Fruit fly (Drosophila melanogaster) whole organism, wandering third instar larva: ENCODE measurements around the gene cnir.
A peak's percentile ranks its signal among the peaks of the same experiment; 100 is the strongest.

ENCODE experiments used
- CrebA ChIP-seq: fragments of 200-800 bp; sonication (Bioruptor generic); optimal IDR thresholded peaks from 2 replicates; lab custom pipeline; 2016; ENCODE audit warnings: missing biosample characterization, mild to moderate bottlenecking, missing genetic modification characterization, borderline replicate concordance
- Dfd ChIP-seq: fragments of >200 bp; optimal IDR thresholded peaks from 2 replicates; lab custom pipeline; 2017; ENCODE audit warnings: missing biosample characterization, missing genetic modification characterization
- Dif ChIP-seq: fragments of 200-275, 200-300 bp; sonication (Bioruptor generic); optimal IDR thresholded peaks from 2 replicates; lab custom pipeline; 2018; ENCODE audit warnings: missing biosample characterization, missing genetic modification characterization; ENCODE audit not compliant: partially characterized antibody
- GATAd ChIP-seq: sonication (Bioruptor generic); optimal IDR thresholded peaks from 2 replicates; lab custom pipeline; 2016; ENCODE audit warnings: missing biosample characterization, missing genetic modification characterization
- HLH106 ChIP-seq: fragments of 200-800 bp; optimal IDR thresholded peaks from 3 replicates; lab custom pipeline; 2019; ENCODE audit warnings: missing biosample characterization, mild to moderate bottlenecking, missing genetic modification characterization, moderate library complexity
- Hnf4 ChIP-seq: fragments of 200-800 bp; sonication (Bioruptor generic); optimal IDR thresholded peaks from 2 replicates; lab custom pipeline; 2016; ENCODE audit warnings: missing biosample characterization, mild to moderate bottlenecking, missing genetic modification characterization
- Hr78 ChIP-seq: fragments of >200 bp; optimal IDR thresholded peaks from 2 replicates; lab custom pipeline; 2017; ENCODE audit warnings: missing biosample characterization, missing genetic modification characterization
- Hr83 ChIP-seq: fragments of 200-300 bp; sonication (Bioruptor generic); optimal IDR thresholded peaks from 2 replicates; lab custom pipeline; 2016; ENCODE audit warnings: missing biosample characterization, mild to moderate bottlenecking, missing genetic modification characterization, moderate library complexity; ENCODE audit not compliant: poor library complexity, severe bottlenecking
- Mio ChIP-seq: sonication (Bioruptor generic); optimal IDR thresholded peaks from 2 replicates; lab custom pipeline; 2016; ENCODE audit warnings: missing biosample characterization, missing genetic modification characterization
- Myc ChIP-seq: fragments of >200 bp; optimal IDR thresholded peaks from 2 replicates; lab custom pipeline; 2017
- N ChIP-seq: fragments of >200 bp; optimal IDR thresholded peaks from 2 replicates; lab custom pipeline; 2018; ENCODE audit warnings: missing biosample characterization, missing external identifiers, missing genetic modification characterization
- OdsH ChIP-seq: fragments of 200-800 bp; sonication (Bioruptor generic); optimal IDR thresholded peaks from 2 replicates; lab custom pipeline; 2016; ENCODE audit warnings: missing biosample characterization, mild to moderate bottlenecking, missing genetic modification characterization
- Rel ChIP-seq, 2 experiments: fragments of 200-800 bp; sonication (Bioruptor generic) in 1 of 2; optimal IDR thresholded peaks; 2 replicates in 1 of 2; 3 replicates in 1 of 2; lab custom pipeline; 2016 to 2019; ENCODE audit warnings: mild to moderate bottlenecking in 2 of 2, missing biosample characterization in 2 of 2, missing genetic modification characterization in 2 of 2, moderate library complexity in 1 of 2
- Sp1 ChIP-seq: fragments of 200-800 bp; sonication (Bioruptor generic); optimal IDR thresholded peaks from 3 replicates; lab custom pipeline; 2019; ENCODE audit warnings: missing biosample characterization, mild to moderate bottlenecking, missing genetic modification characterization, moderate library complexity
- Vsx2 ChIP-seq: fragments of 200-300, 225-300 bp; sonication (Bioruptor generic); optimal IDR thresholded peaks from 2 replicates; lab custom pipeline; 2018; ENCODE audit warnings: missing biosample characterization, missing genetic modification characterization; ENCODE audit not compliant: partially characterized antibody
- br ChIP-seq: fragments of 200-800 bp; sonication (Bioruptor generic); optimal IDR thresholded peaks from 2 replicates; lab custom pipeline; 2016; ENCODE audit warnings: missing biosample characterization, missing genetic modification characterization
- brk ChIP-seq: fragments of 200-800 bp; sonication (Bioruptor generic); optimal IDR thresholded peaks from 2 replicates; lab custom pipeline; 2016; ENCODE audit warnings: missing biosample characterization, mild to moderate bottlenecking, missing genetic modification characterization
- dl ChIP-seq, 2 experiments: fragments of 175-275, 200-275 bp in 1 of 2; fragments of 200-275 bp in 1 of 2; sonication (Bioruptor generic); optimal IDR thresholded peaks; lab custom pipeline; 2018; ENCODE audit warnings: mild to moderate bottlenecking in 2 of 2, missing biosample characterization in 2 of 2, missing genetic modification characterization in 2 of 2, moderate library complexity in 2 of 2; ENCODE audit not compliant: partially characterized antibody in 2 of 2, insufficient read depth in 1 of 2
- ey ChIP-seq: fragments of 200-800 bp; sonication (Bioruptor generic); optimal IDR thresholded peaks from 2 replicates; lab custom pipeline; 2016; ENCODE audit warnings: missing biosample characterization, missing genetic modification characterization
- fru ChIP-seq: fragments of 200-800 bp; sonication (Bioruptor generic); optimal IDR thresholded peaks from 3 replicates; lab custom pipeline; 2016; ENCODE audit warnings: missing biosample characterization, mild to moderate bottlenecking, missing genetic modification characterization
- h ChIP-seq: fragments of 200-800 bp; sonication (Bioruptor generic); optimal IDR thresholded peaks from 3 replicates; lab custom pipeline; 2016; ENCODE audit warnings: missing biosample characterization, mild to moderate bottlenecking, missing genetic modification characterization
- jim ChIP-seq: fragments of 175-275, 200-325 bp; sonication (Bioruptor generic); optimal IDR thresholded peaks from 2 replicates; lab custom pipeline; 2016; ENCODE audit warnings: missing biosample characterization, mild to moderate bottlenecking, missing genetic modification characterization
- lola ChIP-seq: fragments of >200 bp; optimal IDR thresholded peaks from 2 replicates; lab custom pipeline; 2017; ENCODE audit warnings: missing biosample characterization, missing genetic modification characterization
- psq ChIP-seq: fragments of 200-800 bp; sonication (Bioruptor generic); optimal IDR thresholded peaks from 3 replicates; lab custom pipeline; 2017; ENCODE audit warnings: missing biosample characterization, mild to moderate bottlenecking, missing genetic modification characterization, moderate library complexity
- rgr ChIP-seq: fragments of 200-800 bp; sonication (Bioruptor generic); optimal IDR thresholded peaks from 3 replicates; lab custom pipeline; 2016; ENCODE audit warnings: missing biosample characterization, mild to moderate bottlenecking, missing genetic modification characterization
- sage ChIP-seq: fragments of 200-800 bp; sonication (Bioruptor generic); optimal IDR thresholded peaks from 2 replicates; lab custom pipeline; 2016; ENCODE audit warnings: missing biosample characterization, mild to moderate bottlenecking, missing genetic modification characterization
- sv ChIP-seq: fragments of 200-800 bp; sonication (Bioruptor generic); optimal IDR thresholded peaks from 3 replicates; lab custom pipeline; 2016; ENCODE audit warnings: missing biosample characterization, missing genetic modification characterization
- tai ChIP-seq: sonication (Bioruptor generic); optimal IDR thresholded peaks from 2 replicates; lab custom pipeline; 2016; ENCODE audit warnings: missing biosample characterization, missing genetic modification characterization

cnir gene

DNA sequence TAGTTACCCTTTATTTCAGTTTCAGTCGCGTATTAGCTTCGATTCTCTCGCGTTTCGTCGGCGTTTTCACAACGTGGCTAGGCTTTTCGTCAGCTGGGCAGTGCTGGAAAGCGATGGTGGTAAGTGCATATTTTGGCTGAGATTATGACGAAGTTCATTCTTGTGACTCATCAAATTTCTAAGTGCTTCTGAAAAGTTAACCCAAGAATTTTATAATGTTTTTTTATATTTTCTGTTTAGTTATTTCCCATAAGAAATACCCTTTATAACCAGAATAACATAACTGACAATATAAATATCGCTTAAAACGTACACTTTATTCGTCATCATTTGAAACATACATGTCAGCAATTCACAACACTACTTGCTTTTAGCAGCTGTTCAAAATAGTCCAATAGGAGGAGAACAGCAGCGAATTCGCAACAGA, 2.4 kb downstream of the cnir start, which contains the start of the genes CG17260 and SerRS (continued):
- TF ChIP-seq sv (GFP tag; lab: Kevin White, UChicago) (peak; percentile 81), sage (GFP tag; lab: Kevin White, UChicago) (peak; percentile 72)

DNA sequence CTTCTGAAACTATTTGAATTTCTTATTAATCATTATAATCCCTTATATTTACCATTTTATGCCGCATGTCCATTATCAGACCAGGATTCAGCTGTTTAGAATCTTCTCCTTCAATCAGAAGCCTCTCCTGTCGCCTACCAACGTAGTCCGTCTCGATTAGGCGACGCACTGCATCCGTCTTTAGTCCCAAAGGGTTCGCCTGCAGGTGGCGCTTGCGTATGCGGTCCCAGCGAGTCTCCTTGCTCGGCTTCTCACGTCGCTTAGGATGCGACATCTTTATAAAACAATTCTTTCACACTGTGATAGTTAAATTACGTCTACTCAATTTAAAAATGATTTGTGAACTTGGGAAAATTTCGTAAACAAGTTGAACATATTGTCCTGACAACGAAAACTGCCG, 4.6 kb downstream of the cnir start, which contains the start of gene CG17258:
Gene CG17258, minus strand, starts transcription at position 380 of the 400 bp plus-strand sequence.
- TF ChIP-seq CrebA (GFP tag; lab: Kevin White, UChicago) (no peak), rgr (GFP tag; lab: Kevin White, UChicago) (no peak), sv (GFP tag; lab: Kevin White, UChicago) (no peak)

DNA sequence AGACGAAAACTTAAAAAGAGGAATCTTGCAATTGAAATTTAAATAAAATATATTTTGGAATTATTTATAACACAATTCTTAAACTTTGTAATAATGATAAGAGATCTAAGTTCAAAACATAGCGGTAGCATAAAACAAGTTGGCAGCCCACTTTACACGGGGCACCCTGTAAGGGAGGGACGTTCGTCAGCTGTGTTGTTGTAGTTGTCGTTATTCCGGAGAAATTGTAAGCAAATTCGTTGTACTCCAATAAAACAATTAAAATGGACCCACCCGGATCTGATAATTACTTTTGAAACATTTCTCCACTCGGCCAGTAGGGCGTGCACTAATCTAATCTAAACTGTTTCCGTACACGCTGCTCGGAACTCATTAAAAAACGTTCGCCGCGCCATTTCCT, 9.3 kb downstream of the cnir start, which contains the start of gene GABPI:
Gene GABPI, plus strand, starts transcription at position 190 of the 400 bp plus-strand sequence.
- TF ChIP-seq Myc = no peak
- TF ChIP-seq GATAd (GFP tag; lab: Kevin White, UChicago) = peak; percentile 58
- no peak for TF ChIP-seq psq
- no peak for TF ChIP-seq Hr78
- TF ChIP-seq Hr83 (GFP tag; lab: Kevin White, UChicago) = peak; percentile 50
- TF ChIP-seq fru (GFP tag; lab: Kevin White, UChicago) = no peak
- no peak for TF ChIP-seq lola (GFP tag; lab: Kevin White, UChicago)
- no peak for TF ChIP-seq tai (GFP tag; lab: Kevin White, UChicago)
- TF ChIP-seq br (GFP tag; lab: Kevin White, UChicago) = no peak
- no peak for TF ChIP-seq OdsH
- TF ChIP-seq Rel (GFP tag; optimal IDR thresholded peaks at IDR 0.05; lab: Kevin White, UChicago) = no peak
- TF ChIP-seq Rel (tag; optimal IDR thresholded peaks at IDR 0.05; lab: Kevin White, UChicago) = peak; percentile 8
- TF ChIP-seq Mio (GFP tag; lab: Kevin White, UChicago) = no peak
- no peak for TF ChIP-seq sage (GFP tag; lab: Kevin White, UChicago)
- TF ChIP-seq h (GFP tag; lab: Kevin White, UChicago) = no peak
- no peak for TF ChIP-seq Dfd (GFP tag; lab: Kevin White, UChicago)
- TF ChIP-seq brk (GFP tag; lab: Kevin White, UChicago) = no peak
- TF ChIP-seq dl (GFP tag; optimal IDR thresholded peaks at IDR 0.05; lab: Kevin White, UChicago; ENCODE audit: insufficient read depth in 1 of 2, partially characterized antibody in 2 of 2) = no peak
- no peak for TF ChIP-seq Vsx2 (GFP tag; lab: Kevin White, UChicago)

DNA sequence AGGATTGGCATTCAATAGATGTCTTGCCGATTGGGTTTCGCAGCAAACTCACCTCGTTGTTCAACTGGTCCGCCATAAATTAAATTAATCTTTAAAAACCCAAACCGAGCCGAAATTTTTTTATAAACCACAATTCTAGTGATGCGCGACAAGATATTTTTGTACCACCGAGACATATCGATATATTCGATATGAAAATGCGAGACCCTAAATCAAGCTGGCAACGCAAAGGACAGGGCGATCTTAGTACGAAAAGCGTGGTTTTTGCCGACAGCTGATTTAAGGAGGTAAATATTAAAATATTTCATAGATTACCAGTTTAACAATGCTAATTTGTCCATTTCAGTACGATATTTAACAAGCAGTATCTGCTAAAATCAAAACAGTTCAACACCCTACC, 10.6 kb downstream of the cnir start, which contains the start of the genes Sf3b2 and CG17219:
Gene Sf3b2, minus strand, starts transcription at position 157 of the 400 bp plus-strand sequence.
Gene CG17219, plus strand, starts transcription at position 242 of the 400 bp plus-strand sequence.
- peak; percentile 49 for TF ChIP-seq Hr83 (GFP tag; lab: Kevin White, UChicago)
- no peak for TF ChIP-seq tai (GFP tag; lab: Kevin White, UChicago)
- TF ChIP-seq OdsH = no peak
- no peak for TF ChIP-seq Hnf4 (GFP tag; lab: Kevin White, UChicago)
- no peak for TF ChIP-seq Sp1 (GFP tag; lab: Kevin White, UChicago)
- no peak for TF ChIP-seq br (GFP tag; lab: Kevin White, UChicago)
- TF ChIP-seq Myc = peak; percentile 35
- no peak for TF ChIP-seq Rel (GFP tag; optimal IDR thresholded peaks at IDR 0.05; lab: Kevin White, UChicago)
- TF ChIP-seq Rel (tag; optimal IDR thresholded peaks at IDR 0.05; lab: Kevin White, UChicago) = peak; percentile 21

DNA sequence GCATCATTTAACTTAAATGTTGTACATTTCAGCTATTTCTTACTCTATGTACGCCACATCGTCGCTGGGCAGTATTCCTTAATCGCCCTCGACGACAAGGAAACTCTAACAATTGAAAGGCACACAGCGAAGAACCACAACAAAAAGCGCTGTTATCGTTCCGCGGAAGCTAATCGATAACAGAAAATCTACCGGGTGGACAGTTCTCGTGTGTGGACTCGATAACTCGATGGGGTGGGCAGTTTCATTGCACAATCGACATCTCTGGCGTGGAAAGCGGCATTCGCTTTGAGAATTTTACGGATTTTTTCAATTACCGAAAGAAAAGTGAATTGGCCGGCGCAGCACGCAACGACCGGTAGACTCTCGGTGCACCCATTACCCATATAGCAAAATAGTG, 16.6 kb downstream of the cnir start, which contains the start of the genes alpha4GT1 and Prp40:
Gene alpha4GT1, minus strand, starts transcription at position 156 of the 400 bp plus-strand sequence.
Gene Prp40, plus strand, starts transcription at position 241 of the 400 bp plus-strand sequence.
- TF ChIP-seq ey (GFP tag; lab: Kevin White, UChicago) (no peak), Myc (peak; percentile 22), Rel (GFP tag; optimal IDR thresholded peaks at IDR 0.05; lab: Kevin White, UChicago) (no peak), Rel (tag; optimal IDR thresholded peaks at IDR 0.05; lab: Kevin White, UChicago) (peak; percentile 52), Dfd (GFP tag; lab: Kevin White, UChicago) (no peak)
- TF ChIP-seq, all 38 proteins: peak for 2

DNA sequence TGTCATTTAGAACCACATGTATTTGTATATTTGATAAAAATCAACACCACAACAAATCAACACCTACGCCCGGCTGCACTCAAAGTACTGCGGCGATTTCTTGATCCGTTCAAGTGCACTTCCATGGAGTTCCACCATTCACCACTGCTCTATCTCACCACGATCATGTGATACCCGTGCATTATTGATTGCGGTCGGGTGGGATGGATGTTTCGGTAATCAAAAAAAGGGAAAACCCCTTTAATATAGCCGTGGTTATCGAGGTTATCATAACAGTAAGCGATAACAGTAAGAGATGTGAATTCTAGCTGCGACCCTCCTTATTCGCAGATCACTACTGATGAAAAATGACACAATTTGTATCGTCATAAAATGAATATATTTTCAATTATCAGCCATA, 21.4 kb downstream of the cnir start, which contains the start of the genes CG17224 and CG17264:
Gene CG17224, minus strand, starts transcription at position 97 of the 400 bp plus-strand sequence.
Gene CG17264, plus strand, starts transcription at position 297 of the 400 bp plus-strand sequence.
- TF ChIP-seq fru (GFP tag; lab: Kevin White, UChicago) = no peak
- no peak for TF ChIP-seq br (GFP tag; lab: Kevin White, UChicago)
- no peak for TF ChIP-seq Myc
- no peak for TF ChIP-seq jim
- TF ChIP-seq HLH106 (tag; lab: Kevin White, UChicago) = no peak
- TF ChIP-seq Dif (GFP tag; lab: Kevin White, UChicago) = peak; percentile 19
- no peak for TF ChIP-seq Rel (GFP tag; optimal IDR thresholded peaks at IDR 0.05; lab: Kevin White, UChicago)
- peak; percentile 99 for TF ChIP-seq Rel (tag; optimal IDR thresholded peaks at IDR 0.05; lab: Kevin White, UChicago)
- TF ChIP-seq h (GFP tag; lab: Kevin White, UChicago) = no peak
- no peak for TF ChIP-seq N (GFP tag; lab: Kevin White, UChicago)
